Worm (Caenorhabditis elegans) whole organism, L3 larva: ENCODE measurements around the gene C14A11.2.

Experiments
- R02D3.7 ChIP-seq: fragments of 150-350 bp; optimal IDR thresholded peaks from 2 replicates; lab custom pipeline; 2014; ENCODE audit warnings: missing biosample characterization, missing genetic modification characterization
- ZK546.5 ChIP-seq: sonication (generic microtip); optimal IDR thresholded peaks from 2 replicates; lab custom pipeline; 2017; ENCODE audit warnings: missing biosample characterization, missing genetic modification characterization
- ama-1 ChIP-seq: fragments of 150-350 bp; optimal IDR thresholded peaks from 2 replicates; lab custom pipeline; 2018
- ceh-16 ChIP-seq: sonication (generic microtip); optimal IDR thresholded peaks from 2 replicates; lab custom pipeline; 2017; ENCODE audit warnings: missing biosample characterization, missing genetic modification characterization
- ceh-82 ChIP-seq: fragments of 150-350 bp; optimal IDR thresholded peaks from 2 replicates; lab custom pipeline; 2014; ENCODE audit warnings: missing biosample characterization, missing genetic modification characterization
- ceh-9 ChIP-seq: sonication (generic microtip); optimal IDR thresholded peaks from 2 replicates; lab custom pipeline; 2018; ENCODE audit warnings: missing biosample characterization, missing genetic modification characterization
- egl-27 ChIP-seq: sonication (generic microtip); optimal IDR thresholded peaks from 4 replicates; lab custom pipeline; 2017; ENCODE audit warnings: missing biosample characterization, missing genetic modification reagents, missing genetic modification characterization
- elt-1 ChIP-seq: fragments of 150-350 bp; optimal IDR thresholded peaks from 2 replicates; lab custom pipeline; 2014; ENCODE audit warnings: missing biosample characterization, missing genetic modification characterization
- elt-2 ChIP-seq: sonication (generic microtip); optimal IDR thresholded peaks from 2 replicates; lab custom pipeline; 2016; ENCODE audit warnings: missing genetic modification reagents, mild to moderate bottlenecking, missing genetic modification characterization, missing compliant biosample characterization
- elt-3 ChIP-seq, 3 experiments: fragments of 150-350 bp in 1 of 3; sonication (generic microtip) in 2 of 3; optimal IDR thresholded peaks; 2 replicates in 2 of 3; 4 replicates in 1 of 3; lab custom pipeline; 2014 to 2017; ENCODE audit warnings: missing biosample characterization in 3 of 3, missing genetic modification characterization in 3 of 3
- eor-1 ChIP-seq, 2 experiments: fragments of 150-350 bp; optimal IDR thresholded peaks; 2 replicates each; lab custom pipeline; 2014 to 2018; ENCODE audit warnings: missing biosample characterization in 2 of 2, missing genetic modification characterization in 2 of 2
- fkh-10 ChIP-seq: sonication (generic microtip); optimal IDR thresholded peaks from 2 replicates; lab custom pipeline; 2017; ENCODE audit warnings: missing biosample characterization, missing genetic modification reagents, missing genetic modification characterization
- fkh-2 ChIP-seq: fragments of 150-350 bp; optimal IDR thresholded peaks from 2 replicates; lab custom pipeline; 2014; ENCODE audit warnings: missing biosample characterization, missing genetic modification reagents, missing genetic modification characterization
- fos-1 ChIP-seq: fragments of 150-350 bp; optimal IDR thresholded peaks from 2 replicates; lab custom pipeline; 2014; ENCODE audit warnings: missing biosample characterization, missing genetic modification characterization
- hmg-11 ChIP-seq: sonication (generic microtip); optimal IDR thresholded peaks from 2 replicates; lab custom pipeline; 2016; ENCODE audit warnings: missing genetic modification characterization, missing compliant biosample characterization
- lin-15B ChIP-seq: fragments of 150-350 bp; optimal IDR thresholded peaks from 2 replicates; lab custom pipeline; 2014; ENCODE audit warnings: missing biosample characterization, missing genetic modification characterization
- lin-39 ChIP-seq: fragments of 150-350 bp; optimal IDR thresholded peaks from 2 replicates; lab custom pipeline; 2018; ENCODE audit warnings: missing biosample characterization, missing genetic modification reagents, missing genetic modification characterization
- lsy-12 ChIP-seq: sonication (generic microtip); optimal IDR thresholded peaks from 2 replicates; lab custom pipeline; 2016; ENCODE audit warnings: mild to moderate bottlenecking, missing genetic modification characterization, missing compliant biosample characterization
- mdl-1 ChIP-seq: fragments of 150-350 bp; optimal IDR thresholded peaks from 2 replicates; lab custom pipeline; 2014; ENCODE audit warnings: missing biosample characterization, missing genetic modification characterization
- mml-1 ChIP-seq: fragments of 150-350 bp; sonication (generic microtip); optimal IDR thresholded peaks from 3 replicates; lab custom pipeline; 2014; ENCODE audit warnings: missing biosample characterization, missing genetic modification characterization
- nfya-1 ChIP-seq: sonication (generic microtip); optimal IDR thresholded peaks from 2 replicates; lab custom pipeline; 2017; ENCODE audit warnings: missing genetic modification characterization, mild to moderate bottlenecking, missing compliant biosample characterization, antibody characterized with exemption, moderate library complexity; ENCODE audit not compliant: insufficient read depth
- nhr-237 ChIP-seq: fragments of 150-350 bp; optimal IDR thresholded peaks from 2 replicates; lab custom pipeline; 2014; ENCODE audit warnings: missing biosample characterization, missing genetic modification characterization
- nhr-25 ChIP-seq: sonication (generic microtip); optimal IDR thresholded peaks from 2 replicates; lab custom pipeline; 2017; ENCODE audit warnings: missing biosample characterization, missing genetic modification characterization
- nhr-28 ChIP-seq: fragments of 150-350 bp; optimal IDR thresholded peaks from 2 replicates; lab custom pipeline; 2014; ENCODE audit warnings: missing biosample characterization, missing genetic modification characterization
- nhr-67 ChIP-seq: fragments of 150-350 bp; optimal IDR thresholded peaks from 2 replicates; lab custom pipeline; 2014; ENCODE audit warnings: missing biosample characterization, missing genetic modification characterization
- nhr-76 ChIP-seq: fragments of 150-350 bp; sonication (generic microtip); optimal IDR thresholded peaks from 5 replicates; lab custom pipeline; 2014; ENCODE audit warnings: missing biosample characterization, missing genetic modification characterization
- nhr-77 ChIP-seq: fragments of 150-350 bp; optimal IDR thresholded peaks from 2 replicates; lab custom pipeline; 2014; ENCODE audit warnings: missing biosample characterization, missing genetic modification characterization
- pqm-1 ChIP-seq: fragments of 150-350 bp; optimal IDR thresholded peaks from 2 replicates; lab custom pipeline; 2017; ENCODE audit warnings: missing biosample characterization, missing genetic modification characterization, inconsistent platforms
- skn-1 ChIP-seq: fragments of 150-350 bp; optimal IDR thresholded peaks from 2 replicates; lab custom pipeline; 2014; ENCODE audit warnings: missing biosample characterization, missing genetic modification characterization
- snpc-4 ChIP-seq: fragments of 150-350 bp; optimal IDR thresholded peaks from 2 replicates; lab custom pipeline; 2014; ENCODE audit warnings: missing biosample characterization, missing genetic modification characterization
- tbx-2 ChIP-seq: sonication (generic microtip); optimal IDR thresholded peaks from 2 replicates; lab custom pipeline; 2016; ENCODE audit warnings: mild to moderate bottlenecking, missing genetic modification characterization, missing compliant biosample characterization
- unc-62 ChIP-seq: fragments of 150-350 bp; sonication (generic microtip); optimal IDR thresholded peaks from 4 replicates; lab custom pipeline; 2014; ENCODE audit warnings: missing biosample characterization, missing genetic modification reagents, missing genetic modification characterization
- zag-1 ChIP-seq: fragments of 150-350 bp; optimal IDR thresholded peaks from 2 replicates; lab custom pipeline; 2014; ENCODE audit warnings: missing biosample characterization, missing genetic modification characterization

C14A11.2 gene

ce11 chrX:2809611-2810010 lies 6.7 kb downstream of the C14A11.2 start, which contains the start of gene C14A11.9 (continued):
- TF ChIP-seq ceh-16 (tag; lab: Kevin White, UChicago) (no peak), ceh-9 (tag; lab: Kevin White, UChicago) (no peak), nhr-25 (tag; lab: Kevin White, UChicago) (peak; percentile 59), eor-1 (tag; optimal IDR thresholded peaks at IDR 0.05; lab: Kevin White, UChicago) (no peak), lin-39 (tag; lab: Kevin White, UChicago) (peak; percentile 95), nfya-1 (tag; lab: Kevin White, UChicago) (peak; percentile 90), fos-1 (no peak), elt-1 (tag; lab: Kevin White, UChicago) (peak; percentile 16), pqm-1 (tag; lab: Kevin White, UChicago) (peak; percentile 58), lin-15B (tag; lab: Kevin White, UChicago) (peak; percentile 78)

ce11 chrX:2814097-2814720 lies 11.3 kb downstream of the C14A11.2 start, which contains the start of gene C14A11.6:
TSS of gene C14A11.6 (minus strand) at chrX:2814147.
- TF ChIP-seq hmg-11 (tag; lab: Kevin White, UChicago) (peak; percentile 14), nfya-1 (tag; lab: Kevin White, UChicago) (peak; percentile 38), nhr-67 (tag; lab: Kevin White, UChicago) (no peak), lin-39 (tag; lab: Kevin White, UChicago) (peak; percentile 19)

ce11 chrX:2818899-2819298 lies 16.0 kb downstream of the C14A11.2 start:
- TF ChIP-seq unc-62 (GFP tag; lab: Kevin White, UChicago): no peak
- TF ChIP-seq ama-1: no peak
- TF ChIP-seq nhr-25 (tag; lab: Kevin White, UChicago): no peak
- TF ChIP-seq skn-1 (tag; lab: Kevin White, UChicago): no peak
- no peak for TF ChIP-seq nhr-237 (tag; lab: Kevin White, UChicago)
- no peak for TF ChIP-seq tbx-2 (tag; lab: Kevin White, UChicago)
- no peak for TF ChIP-seq nhr-28
- no peak for TF ChIP-seq egl-27
- no peak for TF ChIP-seq fkh-2 (tag; lab: Kevin White, UChicago)
- TF ChIP-seq zag-1: no peak

ce11 chrX:2819747-2820146 lies 16.8 kb downstream of the C14A11.2 start:
- TF ChIP-seq elt-2 (tag; lab: Kevin White, UChicago): no peak
- no peak for TF ChIP-seq lin-39 (tag; lab: Kevin White, UChicago)
- TF ChIP-seq lsy-12 (tag; lab: Kevin White, UChicago): no peak
- no peak for TF ChIP-seq snpc-4 (tag; lab: Kevin White, UChicago)
- TF ChIP-seq ceh-16 (tag; lab: Kevin White, UChicago): no peak

- TF ChIP-seq nhr-76 (tag; lab: Kevin White, UChicago): no peak
These were observed 17.2 kb downstream of the C14A11.2 start, which contains the start of gene tsp-6 for ce11 chrX:2820148-2820547. TSS of gene tsp-6 (plus strand) at chrX:2820448.

- TF ChIP-seq elt-1 (tag; lab: Kevin White, UChicago) (no peak), ceh-16 (tag; lab: Kevin White, UChicago) (no peak), ceh-82 (tag; lab: Kevin White, UChicago) (no peak), unc-62 (GFP tag; lab: Kevin White, UChicago) (no peak), fkh-10 (GFP tag; lab: Kevin White, UChicago) (no peak), nhr-76 (tag; lab: Kevin White, UChicago) (no peak), hmg-11 (tag; lab: Kevin White, UChicago) (no peak), nfya-1 (tag; lab: Kevin White, UChicago) (no peak), nhr-25 (tag; lab: Kevin White, UChicago) (no peak), R02D3.7 (tag; lab: Kevin White, UChicago) (no peak), nhr-77 (tag; lab: Kevin White, UChicago) (no peak), mml-1 (tag; lab: Kevin White, UChicago) (no peak), ZK546.5 (tag; lab: Kevin White, UChicago) (no peak), mdl-1 (tag; lab: Kevin White, UChicago) (no peak), fos-1 (no peak), elt-3 (tag; optimal IDR thresholded peaks at IDR 0.05; lab: Kevin White, UChicago) (no peak), lin-15B (tag; lab: Kevin White, UChicago) (no peak), ceh-9 (tag; lab: Kevin White, UChicago) (no peak), skn-1 (tag; lab: Kevin White, UChicago) (no peak)
These were observed 23.4 kb downstream of the C14A11.2 start for ce11 chrX:2826337-2826736.
